Worm (Caenorhabditis elegans) whole organism, young adult: ENCODE data around the gene gst-31.
A peak's percentile ranks its signal among the peaks of the same experiment; 100 is the strongest.

Experiments used
- B0261.1 ChIP-seq: sonication (generic microtip); optimal IDR thresholded peaks from 2 replicates; lab custom pipeline; 2016; ENCODE audit warnings: mild to moderate bottlenecking, missing genetic modification characterization, moderate library complexity, missing compliant biosample characterization
- C06A6.2 ChIP-seq: fragments of 200-800 bp; sonication (Bioruptor generic); conservative IDR thresholded peaks from 2 replicates; pipeline ENCODE4 v1.3.6; 2022; ENCODE audit warnings: missing genetic modification characterization, missing compliant biosample characterization
- F23B12.7 ChIP-seq: sonication (generic microtip); optimal IDR thresholded peaks from 2 replicates; lab custom pipeline; 2017; ENCODE audit warnings: missing genetic modification characterization, mild to moderate bottlenecking, missing compliant biosample characterization, antibody characterized with exemption, moderate library complexity; ENCODE audit not compliant: insufficient read depth
- F33H1.4 ChIP-seq: fragments of 200-800 bp; sonication (Bioruptor generic); IDR thresholded peaks from 2 replicates; pipeline ENCODE4 v1.3.6; 2022; ENCODE audit warnings: missing genetic modification reagents, missing genetic modification characterization, missing compliant biosample characterization
- F39B2.1 ChIP-seq: fragments of 200-800 bp; sonication (Bioruptor generic); IDR thresholded peaks from 2 replicates; pipeline ENCODE4 v1.3.6; 2022; ENCODE audit warnings: missing genetic modification reagents, missing genetic modification characterization, missing compliant biosample characterization
- F57C9.4 ChIP-seq: sonication (generic microtip); optimal IDR thresholded peaks from 2 replicates; lab custom pipeline; 2017; ENCODE audit warnings: mild to moderate bottlenecking, missing genetic modification characterization, missing compliant biosample characterization
- T26A5.8 ChIP-seq: sonication (generic microtip); optimal IDR thresholded peaks from 2 replicates; lab custom pipeline; 2016; ENCODE audit warnings: missing genetic modification characterization, missing compliant biosample characterization
- Y56A3A.18 ChIP-seq: fragments of 200-800 bp; sonication (Bioruptor generic); IDR thresholded peaks from 2 replicates; pipeline ENCODE4 v1.3.6; 2022; ENCODE audit warnings: missing genetic modification reagents, missing genetic modification characterization, missing compliant biosample characterization
- Y67H2A.10 ChIP-seq: fragments of 200-800 bp; sonication (Bioruptor generic); conservative IDR thresholded peaks from 2 replicates; pipeline ENCODE4 v1.3.6; 2022; ENCODE audit warnings: missing genetic modification reagents, missing genetic modification characterization, missing compliant biosample characterization
- Y95B8A.8 ChIP-seq: fragments of 200-800 bp; sonication (Bioruptor generic); IDR thresholded peaks from 2 replicates; pipeline ENCODE4 v1.3.6; 2022; ENCODE audit warnings: missing genetic modification reagents, missing genetic modification characterization, missing compliant biosample characterization
- ZK185.1 ChIP-seq: sonication (generic microtip); optimal IDR thresholded peaks from 2 replicates; lab custom pipeline; 2016; ENCODE audit warnings: mild to moderate bottlenecking, missing genetic modification characterization, missing compliant biosample characterization; ENCODE audit not compliant: poor library complexity, severe bottlenecking
- akir-1 ChIP-seq: fragments of 200-800 bp; sonication (Bioruptor generic); optimal IDR thresholded peaks from 2 replicates; lab custom pipeline; 2018; ENCODE audit warnings: mild to moderate bottlenecking, missing genetic modification characterization, moderate library complexity, missing compliant biosample characterization
- atf-7 ChIP-seq: sonication (generic microtip); optimal IDR thresholded peaks from 2 replicates; lab custom pipeline; 2017; ENCODE audit warnings: mild to moderate bottlenecking, missing genetic modification characterization, missing compliant biosample characterization
- attf-5 ChIP-seq: fragments of 200-800 bp; sonication (Bioruptor generic); optimal IDR thresholded peaks from 2 replicates; lab custom pipeline; 2018; ENCODE audit warnings: mild to moderate bottlenecking, missing genetic modification characterization, missing compliant biosample characterization
- cebp-1 ChIP-seq, 2 experiments: fragments of 200-800 bp in 1 of 2; sonication (Bioruptor generic) in 1 of 2; sonication (generic microtip) in 1 of 2; IDR thresholded peaks in 1 of 2; optimal IDR thresholded peaks in 1 of 2; 2 replicates each; pipeline versions ENCODE4 v1.3.6 to Lab custom; 2017 to 2022; ENCODE audit warnings: missing compliant biosample characterization in 2 of 2, missing genetic modification characterization in 2 of 2, mild to moderate bottlenecking in 1 of 2, missing genetic modification reagents in 1 of 2, moderate library complexity in 1 of 2
- ceh-40 ChIP-seq: fragments of 200-800 bp; sonication (Bioruptor generic); IDR thresholded peaks from 2 replicates; pipeline ENCODE4 v1.3.6; 2022; ENCODE audit warnings: missing genetic modification characterization, missing compliant biosample characterization
- ceh-91 ChIP-seq: fragments of 200-800 bp; sonication (Bioruptor generic); IDR thresholded peaks from 2 replicates; pipeline ENCODE4 v1.3.6; 2022; ENCODE audit warnings: missing genetic modification reagents, missing genetic modification characterization, missing compliant biosample characterization
- chd-7 ChIP-seq: sonication (generic microtip); optimal IDR thresholded peaks from 2 replicates; lab custom pipeline; 2016; ENCODE audit warnings: mild to moderate bottlenecking, missing genetic modification characterization, moderate library complexity, missing compliant biosample characterization
- dox-1 ChIP-seq: fragments of 200-800 bp; sonication (Bioruptor generic); IDR thresholded peaks from 2 replicates; pipeline ENCODE4 v1.3.6; 2022; ENCODE audit warnings: missing genetic modification reagents, missing genetic modification characterization, missing compliant biosample characterization
- hlh-26 ChIP-seq: fragments of 200-800 bp; sonication (Bioruptor generic); conservative IDR thresholded peaks from 2 replicates; pipeline ENCODE4 v1.3.6; 2022; ENCODE audit warnings: missing genetic modification reagents, missing genetic modification characterization, missing compliant biosample characterization
- hmg-1.2 ChIP-seq: fragments of 200-800 bp; sonication (Bioruptor generic); IDR thresholded peaks from 2 replicates; pipeline ENCODE4 v1.3.6; 2022; ENCODE audit warnings: missing genetic modification reagents, missing genetic modification characterization, missing compliant biosample characterization
- hrde-1 ChIP-seq: sonication (generic microtip); optimal IDR thresholded peaks from 2 replicates; lab custom pipeline; 2016; ENCODE audit warnings: missing genetic modification characterization, mild to moderate bottlenecking, missing compliant biosample characterization, moderate library complexity, missing genotype, missing genetic modification reagents, borderline replicate concordance
- let-526 ChIP-seq: fragments of 200-800 bp; sonication (Bioruptor generic); IDR thresholded peaks from 2 replicates; pipeline ENCODE4 v1.3.6; 2022; ENCODE audit warnings: missing genetic modification reagents, missing genetic modification characterization, missing compliant biosample characterization
- lin-26 ChIP-seq: fragments of 200-800 bp; sonication (Bioruptor generic); IDR thresholded peaks from 2 replicates; pipeline ENCODE4 v1.3.6; 2022; ENCODE audit warnings: missing genetic modification reagents, missing genetic modification characterization, missing compliant biosample characterization
- lin-35 ChIP-seq, 3 experiments: fragments of 150-350 bp in 2 of 3; sonication (generic microtip) in 1 of 3; optimal IDR thresholded peaks; 2 replicates each; lab custom pipeline; 2014 to 2018; ENCODE audit warnings: missing biosample characterization in 3 of 3, missing genetic modification characterization in 3 of 3, missing genetic modification reagents in 3 of 3
- lin-40 ChIP-seq: sonication (generic microtip); optimal IDR thresholded peaks from 2 replicates; lab custom pipeline; 2016; ENCODE audit warnings: missing genetic modification characterization, mild to moderate bottlenecking, missing compliant biosample characterization, missing genotype, missing genetic modification reagents
- lsl-1 ChIP-seq: fragments of 200-800 bp; sonication (Bioruptor generic); optimal IDR thresholded peaks from 2 replicates; lab custom pipeline; 2018; ENCODE audit warnings: mild to moderate bottlenecking, missing genetic modification characterization, moderate library complexity, missing compliant biosample characterization
- madf-10 ChIP-seq: sonication (generic microtip); optimal IDR thresholded peaks from 2 replicates; lab custom pipeline; 2016; ENCODE audit warnings: mild to moderate bottlenecking, missing genetic modification characterization, missing compliant biosample characterization
- mcd-1 ChIP-seq: fragments of 200-800 bp; sonication (Bioruptor generic); IDR thresholded peaks from 2 replicates; pipeline ENCODE4 v1.3.6; 2022; ENCODE audit warnings: missing genetic modification reagents, missing genetic modification characterization, missing compliant biosample characterization
- nfya-2 ChIP-seq: fragments of 200-800 bp; sonication (Bioruptor generic); IDR thresholded peaks from 2 replicates; pipeline ENCODE4 v1.3.6; 2022; ENCODE audit warnings: missing genetic modification reagents, missing genetic modification characterization, missing compliant biosample characterization
- nfyb-1 ChIP-seq: fragments of 200-800 bp; sonication (Bioruptor generic); IDR thresholded peaks from 2 replicates; pipeline ENCODE4 v1.3.6; 2022; ENCODE audit warnings: missing genetic modification reagents, missing genetic modification characterization, missing compliant biosample characterization
- nhr-120 ChIP-seq: fragments of 200-800 bp; sonication (Bioruptor generic); IDR thresholded peaks from 2 replicates; pipeline ENCODE4 v1.3.6; 2022; ENCODE audit warnings: missing genetic modification characterization, missing compliant biosample characterization
- nhr-80 ChIP-seq: sonication (generic microtip); optimal IDR thresholded peaks from 2 replicates; lab custom pipeline; 2016; ENCODE audit warnings: missing genetic modification characterization, missing compliant biosample characterization
- sea-2 ChIP-seq: fragments of 200-800 bp; sonication (Bioruptor generic); IDR thresholded peaks from 2 replicates; pipeline ENCODE4 v1.3.6; 2022; ENCODE audit warnings: missing genetic modification characterization, missing compliant biosample characterization
- snpc-1.1 ChIP-seq: sonication (generic microtip); optimal IDR thresholded peaks from 2 replicates; lab custom pipeline; 2017; ENCODE audit warnings: missing genetic modification characterization, mild to moderate bottlenecking, missing compliant biosample characterization, antibody characterized with exemption, moderate library complexity, missing genotype, missing genetic modification reagents; ENCODE audit not compliant: insufficient read depth
- unc-130 ChIP-seq: sonication (generic microtip); optimal IDR thresholded peaks from 2 replicates; lab custom pipeline; 2016; ENCODE audit warnings: missing genetic modification reagents, missing genetic modification characterization, missing compliant biosample characterization
- xnd-1 ChIP-seq: sonication (generic microtip); optimal IDR thresholded peaks from 2 replicates; lab custom pipeline; 2016; ENCODE audit warnings: missing genotype, missing genetic modification reagents, missing genetic modification characterization, missing compliant biosample characterization
- ztf-18 ChIP-seq: sonication (generic microtip); optimal IDR thresholded peaks from 2 replicates; lab custom pipeline; 2016; ENCODE audit warnings: missing genotype, mild to moderate bottlenecking, missing genetic modification characterization, missing compliant biosample characterization
- ztf-22 ChIP-seq: fragments of 200-800 bp; sonication (Bioruptor generic); optimal IDR thresholded peaks from 2 replicates; lab custom pipeline; 2018; ENCODE audit warnings: mild to moderate bottlenecking, missing genetic modification characterization, moderate library complexity, missing compliant biosample characterization
- ztf-25 ChIP-seq: fragments of 200-800 bp; sonication (Bioruptor generic); IDR thresholded peaks from 2 replicates; pipeline ENCODE4 v1.3.6; 2022; ENCODE audit warnings: missing genetic modification reagents, missing genetic modification characterization, missing compliant biosample characterization
- ztf-26 ChIP-seq: sonication (generic microtip); optimal IDR thresholded peaks from 2 replicates; lab custom pipeline; 2017; ENCODE audit warnings: missing genetic modification characterization, missing compliant biosample characterization
- ztf-6 ChIP-seq: fragments of 200-800 bp; sonication (Bioruptor generic); IDR thresholded peaks from 2 replicates; pipeline ENCODE4 v1.3.6; 2022; ENCODE audit warnings: missing genetic modification reagents, missing genetic modification characterization, missing compliant biosample characterization

gst-31 gene

ce11 chrII:15208151-15208550 is 33.4 kb upstream of the gst-31 start (continued):
- TF ChIP-seq cebp-1 (GFP tag; IDR thresholded peaks at IDR 0.05; lab: Robert Waterston, UW) (no peak), cebp-1 (tag; optimal IDR thresholded peaks at IDR 0.05; lab: Kevin White, UChicago) (peak; percentile 0), F33H1.4 (GFP tag; lab: Robert Waterston, UW) (0 out of 2 replicates have a peak, but pooled peaks have one; percentile 28), lsl-1 (GFP tag; lab: Kevin White, UChicago) (peak; percentile 74), Y67H2A.10 (no peak), hmg-1.2 (GFP tag; lab: Robert Waterston, UW) (0 out of 2 replicates have a peak, but pooled peaks have one; percentile 16)

ce11 chrII:15207562-15207961 is 32.8 kb upstream of the gst-31 start:
- TF ChIP-seq F39B2.1 (GFP tag; lab: Robert Waterston, UW) (no peak), ztf-25 (GFP tag; lab: Robert Waterston, UW) (0 out of 2 replicates have a peak, but pooled peaks have one; percentile 5), akir-1 (no peak), sea-2 (GFP tag; lab: Robert Waterston, UW) (no peak), nhr-80 (tag; lab: Kevin White, UChicago) (peak; percentile 65)

- 0 out of 2 replicates have a peak, but pooled peaks have one; percentile 39 for TF ChIP-seq nfyb-1
- TF ChIP-seq mcd-1 (GFP tag; lab: Robert Waterston, UW), result peak; percentile 50
- no peak for TF ChIP-seq Y95B8A.8 (GFP tag; lab: Robert Waterston, UW)
Observed at ce11 chrII:15206234-15206633, 31.5 kb upstream of the gst-31 start.

- TF ChIP-seq nhr-120 (GFP tag; lab: Robert Waterston, UW) (no peak), madf-10 (no peak), unc-130 (GFP tag; lab: Kevin White, UChicago) (no peak), lin-35 (GFP tag; optimal IDR thresholded peaks at IDR 0.05; lab: Kevin White, UChicago) (no peak), ceh-91 (no peak), F23B12.7 (tag; lab: Kevin White, UChicago) (no peak), dox-1 (no peak), ztf-6 (no peak), atf-7 (tag; lab: Kevin White, UChicago) (no peak), ztf-22 (GFP tag; lab: Kevin White, UChicago) (no peak), hmg-1.2 (GFP tag; lab: Robert Waterston, UW) (peak; percentile 29; the same call in 1 of the 2 replicates), C06A6.2 (no peak), mcd-1 (GFP tag; lab: Robert Waterston, UW) (no peak), ztf-26 (tag; lab: Kevin White, UChicago) (peak; percentile 79), lin-40 (tag; lab: Kevin White, UChicago) (peak; percentile 78), xnd-1 (tag; lab: Kevin White, UChicago) (no peak), attf-5 (GFP tag; lab: Kevin White, UChicago) (peak; percentile 36), ZK185.1 (tag; lab: Kevin White, UChicago) (peak; percentile 28), hlh-26 (GFP tag; lab: Robert Waterston, UW) (no peak), ceh-40 (GFP tag; lab: Robert Waterston, UW) (no peak), Y95B8A.8 (GFP tag; lab: Robert Waterston, UW) (no peak), T26A5.8 (no peak), Y56A3A.18 (GFP tag; lab: Robert Waterston, UW) (no peak), nfya-2 (GFP tag; lab: Robert Waterston, UW) (no peak), chd-7 (peak; percentile 2), cebp-1 (GFP tag; IDR thresholded peaks at IDR 0.05; lab: Robert Waterston, UW) (no peak), cebp-1 (tag; optimal IDR thresholded peaks at IDR 0.05; lab: Kevin White, UChicago) (peak; percentile 18), hrde-1 (no peak), lin-26 (GFP tag; lab: Robert Waterston, UW) (no peak), snpc-1.1 (tag; lab: Kevin White, UChicago) (no peak), let-526 (GFP tag; lab: Robert Waterston, UW) (no peak), B0261.1 (tag; lab: Kevin White, UChicago) (no peak), ztf-18 (tag; lab: Kevin White, UChicago) (no peak), F33H1.4 (GFP tag; lab: Robert Waterston, UW) (no peak), F57C9.4 (tag; lab: Kevin White, UChicago) (no peak)
Observed at ce11 chrII:15205346-15205745, 30.6 kb upstream of the gst-31 start.
